Worm (Caenorhabditis elegans): ENCODE measurements around the gene W01D2.1.

W01D2.1 gene

DNA sequence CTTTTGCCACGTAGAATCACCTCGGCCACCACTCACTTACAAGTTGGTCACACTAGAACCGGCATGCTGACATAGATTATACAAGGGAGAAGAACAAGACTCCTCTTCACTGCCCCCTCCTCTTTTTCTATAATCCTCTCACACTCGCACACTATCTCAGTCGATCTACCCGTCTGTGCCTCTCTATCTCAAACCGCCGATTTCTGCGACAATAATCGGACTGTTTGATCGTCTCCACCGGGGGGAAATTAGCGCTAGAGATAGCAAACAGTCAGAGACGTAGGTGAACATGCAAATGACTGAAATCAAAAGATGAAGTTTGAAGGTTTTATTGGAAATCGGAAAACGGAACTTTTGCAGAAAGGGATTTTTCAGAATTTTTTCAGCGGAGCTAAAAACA, 7.1 kb downstream of the W01D2.1 start (continued):
- TF ChIP-seq ceh-90 (tag; optimal IDR thresholded peaks at IDR 0.05) (no peak), efl-3 (GFP tag; optimal IDR thresholded peaks at IDR 0.05) (no peak), nhr-76 (tag; optimal IDR thresholded peaks at IDR 0.05) (no peak), nhr-71 (tag; optimal IDR thresholded peaks at IDR 0.05) (peak; percentile 86), nhr-84 (tag; optimal IDR thresholded peaks at IDR 0.05) (no peak), unc-86 (tag; optimal IDR thresholded peaks at IDR 0.05) (no peak), F16B12.6 (tag; optimal IDR thresholded peaks at IDR 0.05) (no peak), nhr-85 (tag) (peak; percentile 95), fkh-8 (tag; optimal IDR thresholded peaks at IDR 0.05) (no peak), pax-3 (tag; optimal IDR thresholded peaks at IDR 0.05) (no peak), ama-1 (optimal IDR thresholded peaks at IDR 0.05) (no peak), isw-1 (GFP tag; IDR thresholded peaks at IDR 0.05) (no peak), unc-98 (GFP tag; IDR thresholded peaks at IDR 0.05) (no peak), lin-15B (tag; optimal IDR thresholded peaks at IDR 0.05) (no peak), unc-130 (tag; optimal IDR thresholded peaks at IDR 0.05) (no peak), aha-1 (tag; optimal IDR thresholded peaks at IDR 0.05) (no peak), mep-1 (tag; optimal IDR thresholded peaks at IDR 0.05) (peak; percentile 73), unc-30 (tag; optimal IDR thresholded peaks at IDR 0.05) (no peak), C34B4.2 (tag; optimal IDR thresholded peaks at IDR 0.05) (no peak), egl-27 (tag; optimal IDR thresholded peaks at IDR 0.05) (no peak), lin-35 (GFP tag; optimal IDR thresholded peaks at IDR 0.05) (peak; percentile 56 to 88), C04F5.9 (tag; optimal IDR thresholded peaks at IDR 0.05) (peak; percentile 20), dpl-1 (GFP tag; optimal IDR thresholded peaks at IDR 0.05) (peak; percentile 43 to 64 (median 46)), lin-39 (tag; optimal IDR thresholded peaks at IDR 0.05) (no peak), nhr-77 (tag; optimal IDR thresholded peaks at IDR 0.05) (peak; percentile 96), fkh-4 (tag; optimal IDR thresholded peaks at IDR 0.05; ENCODE audit: borderline replicate concordance) (peak; percentile 23), hlh-4 (tag; optimal IDR thresholded peaks at IDR 0.05) (no peak), grh-1 (GFP tag; IDR thresholded peaks at IDR 0.05) (peak; percentile 85), skn-1 (tag; optimal IDR thresholded peaks at IDR 0.05) (peak; percentile 53), tbx-2 (tag; optimal IDR thresholded peaks at IDR 0.05) (peak; percentile 78), ceh-63 (GFP tag; optimal IDR thresholded peaks at IDR 0.05) (no peak), vab-15 (tag; optimal IDR thresholded peaks at IDR 0.05) (peak; percentile 38), elt-2 (tag; optimal IDR thresholded peaks at IDR 0.05) (peak; percentile 74), fos-1 (tag; optimal IDR thresholded peaks at IDR 0.05) (peak; percentile 62), C16A3.4 (tag; optimal IDR thresholded peaks at IDR 0.05) (peak; percentile 62), pag-3 (tag; optimal IDR thresholded peaks at IDR 0.05; ENCODE audit: borderline replicate concordance, insufficient read depth) (no peak), ces-1 (GFP tag; optimal IDR thresholded peaks at IDR 0.05) (no peak), nhr-90 (tag; optimal IDR thresholded peaks at IDR 0.05; ENCODE audit: poor library complexity) (peak; percentile 93), efl-1 (optimal IDR thresholded peaks at IDR 0.05) (peak; percentile 78 to 84), efl-1 (GFP tag; optimal IDR thresholded peaks at IDR 0.05 in 1 of 2) (peak; percentile 55 to 96), ceh-82 (tag; optimal IDR thresholded peaks at IDR 0.05) (peak; percentile 3 to 40 (median 6)), lin-13 (GFP tag; optimal IDR thresholded peaks at IDR 0.05) (peak; percentile 61), nhr-12 (tag; optimal IDR thresholded peaks at IDR 0.05) (no peak), lin-14 (GFP tag; optimal IDR thresholded peaks at IDR 0.05) (peak; percentile 91), ceh-88 (GFP tag; IDR thresholded peaks at IDR 0.05) (0 out of 2 replicates have a peak, but pooled peaks have one; percentile 10), blmp-1 (tag; optimal IDR thresholded peaks at IDR 0.05) (peak; percentile 84), sox-4 (tag; optimal IDR thresholded peaks at IDR 0.05) (no peak), nhr-28 (tag; optimal IDR thresholded peaks at IDR 0.05) (peak; percentile 35), xbp-1 (tag; optimal IDR thresholded peaks at IDR 0.05) (peak; percentile 58)

Measured in whole organism, L1 larva.